Fruit fly (Drosophila melanogaster) whole organism, adult: ENCODE data around the gene Phlpp.
A peak's percentile ranks its signal among the peaks of the same experiment; 100 is the strongest.

Source experiments
- CG11617 ChIP-seq: fragments of 200-800 bp; sonication (Bioruptor generic); optimal IDR thresholded peaks from 2 replicates; lab custom pipeline; 2017; ENCODE audit warnings: mild to moderate bottlenecking, missing biosample characterization, missing genetic modification reagents, missing genetic modification characterization
- CG12768 ChIP-seq: fragments of 200-800 bp; sonication (Bioruptor generic); optimal IDR thresholded peaks from 2 replicates; lab custom pipeline; 2017; ENCODE audit warnings: missing biosample characterization, missing genetic modification characterization, mild to moderate bottlenecking, moderate library complexity, missing genetic modification reagents
- CG1620 ChIP-seq: fragments of 200-800 bp; sonication (Bioruptor generic); optimal IDR thresholded peaks from 2 replicates; lab custom pipeline; 2016; ENCODE audit warnings: missing biosample characterization, missing genetic modification characterization
- CG5204 ChIP-seq: fragments of 200-800 bp; sonication (Bioruptor generic); optimal IDR thresholded peaks from 2 replicates; lab custom pipeline; 2016; ENCODE audit warnings: missing biosample characterization, missing genetic modification characterization
- CG7101 ChIP-seq: fragments of 200-800 bp; sonication (Bioruptor generic); optimal IDR thresholded peaks from 2 replicates; lab custom pipeline; 2018; ENCODE audit warnings: missing biosample characterization, mild to moderate bottlenecking, missing genetic modification characterization, moderate library complexity
- Clk ChIP-seq: fragments of 200-800 bp; sonication (Bioruptor generic); optimal IDR thresholded peaks from 2 replicates; lab custom pipeline; 2017; ENCODE audit warnings: missing biosample characterization, missing genetic modification characterization
- Crg-1 ChIP-seq: fragments of 200-800 bp; sonication (Bioruptor generic); optimal IDR thresholded peaks from 2 replicates; lab custom pipeline; 2016; ENCODE audit warnings: missing biosample characterization, missing genetic modification characterization
- Hr96 ChIP-seq: fragments of 200-800 bp; sonication (Bioruptor generic); optimal IDR thresholded peaks from 2 replicates; lab custom pipeline; 2016; ENCODE audit warnings: missing biosample characterization, missing genetic modification characterization
- Mnt ChIP-seq: fragments of 200-800 bp; sonication (Bioruptor generic); optimal IDR thresholded peaks from 2 replicates; lab custom pipeline; 2016; ENCODE audit warnings: missing biosample characterization, mild to moderate bottlenecking, missing genetic modification characterization
- cic ChIP-seq: fragments of 200-800 bp; sonication (Bioruptor generic); optimal IDR thresholded peaks from 2 replicates; lab custom pipeline; 2017; ENCODE audit warnings: missing biosample characterization, mild to moderate bottlenecking, missing genetic modification characterization, moderate library complexity
- kay ChIP-seq: fragments of 200-800 bp; sonication (Bioruptor generic); peaks from one replicate; lab custom pipeline; 2016; ENCODE audit warnings: missing biosample characterization, missing genetic modification characterization, borderline replicate concordance
- ovo ChIP-seq: fragments of 200-800 bp; sonication (Bioruptor generic); optimal IDR thresholded peaks from 2 replicates; lab custom pipeline; 2016; ENCODE audit warnings: missing biosample characterization, missing genetic modification characterization
- pad ChIP-seq: fragments of 200-800 bp; sonication (Bioruptor generic); optimal IDR thresholded peaks from 3 replicates; lab custom pipeline; 2017; ENCODE audit warnings: missing biosample characterization, missing genetic modification characterization, mild to moderate bottlenecking, moderate library complexity, missing genetic modification reagents
- toe ChIP-seq: fragments of 200-800 bp; sonication (Bioruptor generic); optimal IDR thresholded peaks from 2 replicates; lab custom pipeline; 2016; ENCODE audit warnings: missing biosample characterization, missing genetic modification characterization

- no peak for TF ChIP-seq CG1620 (GFP tag; lab: Kevin White, UChicago)
- TF ChIP-seq CG7101 (tag; lab: Kevin White, UChicago) = no peak
- no peak for TF ChIP-seq cic (GFP tag; lab: Kevin White, UChicago)
- no peak for TF ChIP-seq CG12768 (GFP tag; lab: Kevin White, UChicago)
- no peak for TF ChIP-seq Mnt (GFP tag; lab: Kevin White, UChicago)
- no peak for TF ChIP-seq kay (GFP tag; lab: Kevin White, UChicago)
- no peak for TF ChIP-seq toe (GFP tag; lab: Kevin White, UChicago)
- no peak for TF ChIP-seq CG11617 (GFP tag; lab: Kevin White, UChicago)
- TF ChIP-seq Clk (GFP tag; lab: Kevin White, UChicago) = no peak
- TF ChIP-seq Hr96 (GFP tag; lab: Kevin White, UChicago) = no peak
- no peak for TF ChIP-seq Crg-1 (GFP tag; lab: Kevin White, UChicago)
- no peak for TF ChIP-seq CG5204 (GFP tag; lab: Kevin White, UChicago)
- TF ChIP-seq ovo = no peak
- TF ChIP-seq pad (GFP tag; lab: Kevin White, UChicago) = peak; percentile 32
Observed at dm6 chr2L:19068393-19068792, 9.5 kb downstream of the Phlpp start.
